Worm (Caenorhabditis elegans) whole organism, young adult: ENCODE results near the gene bath-7.

ENCODE experiments used
- F57A8.1 ChIP-seq: fragments of 200-800 bp; sonication (Bioruptor generic); optimal IDR thresholded peaks from 2 replicates; lab custom pipeline; 2018; ENCODE audit warnings: mild to moderate bottlenecking, missing genetic modification characterization, moderate library complexity, missing compliant biosample characterization
- F57C9.4 ChIP-seq: sonication (generic microtip); optimal IDR thresholded peaks from 2 replicates; lab custom pipeline; 2017; ENCODE audit warnings: mild to moderate bottlenecking, missing genetic modification characterization, missing compliant biosample characterization
- ama-1 ChIP-seq, 3 experiments: fragments of 150-350 bp in 1 of 3; sonication (generic microtip) in 2 of 3; optimal IDR thresholded peaks; 2 replicates each; lab custom pipeline; 2014 to 2018; ENCODE audit warnings: missing biosample characterization in 2 of 3, missing genetic modification characterization in 2 of 3, missing genetic modification reagents in 2 of 3
- attf-3 ChIP-seq: fragments of 200-800 bp; sonication (Bioruptor generic); conservative IDR thresholded peaks from 2 replicates; pipeline ENCODE4 v1.3.6; 2022; ENCODE audit warnings: missing genetic modification reagents, missing genetic modification characterization, missing compliant biosample characterization
- ceh-27 ChIP-seq: fragments of 200-800 bp; sonication (Bioruptor generic); optimal IDR thresholded peaks from 2 replicates; lab custom pipeline; 2018; ENCODE audit warnings: mild to moderate bottlenecking, missing genetic modification characterization, moderate library complexity, missing compliant biosample characterization
- lin-26 ChIP-seq: fragments of 200-800 bp; sonication (Bioruptor generic); IDR thresholded peaks from 2 replicates; pipeline ENCODE4 v1.3.6; 2022; ENCODE audit warnings: missing genetic modification reagents, missing genetic modification characterization, missing compliant biosample characterization
- nfya-2 ChIP-seq: fragments of 200-800 bp; sonication (Bioruptor generic); IDR thresholded peaks from 2 replicates; pipeline ENCODE4 v1.3.6; 2022; ENCODE audit warnings: missing genetic modification reagents, missing genetic modification characterization, missing compliant biosample characterization
- nhr-120 ChIP-seq: fragments of 200-800 bp; sonication (Bioruptor generic); IDR thresholded peaks from 2 replicates; pipeline ENCODE4 v1.3.6; 2022; ENCODE audit warnings: missing genetic modification characterization, missing compliant biosample characterization
- nhr-27 ChIP-seq: fragments of 200-800 bp; sonication (Bioruptor generic); optimal IDR thresholded peaks from 2 replicates; lab custom pipeline; 2018; ENCODE audit warnings: mild to moderate bottlenecking, missing genetic modification characterization, moderate library complexity, missing compliant biosample characterization
- snpc-1.1 ChIP-seq: sonication (generic microtip); optimal IDR thresholded peaks from 2 replicates; lab custom pipeline; 2017; ENCODE audit warnings: missing genetic modification characterization, mild to moderate bottlenecking, missing compliant biosample characterization, antibody characterized with exemption, moderate library complexity, missing genotype, missing genetic modification reagents; ENCODE audit not compliant: insufficient read depth

DNA sequence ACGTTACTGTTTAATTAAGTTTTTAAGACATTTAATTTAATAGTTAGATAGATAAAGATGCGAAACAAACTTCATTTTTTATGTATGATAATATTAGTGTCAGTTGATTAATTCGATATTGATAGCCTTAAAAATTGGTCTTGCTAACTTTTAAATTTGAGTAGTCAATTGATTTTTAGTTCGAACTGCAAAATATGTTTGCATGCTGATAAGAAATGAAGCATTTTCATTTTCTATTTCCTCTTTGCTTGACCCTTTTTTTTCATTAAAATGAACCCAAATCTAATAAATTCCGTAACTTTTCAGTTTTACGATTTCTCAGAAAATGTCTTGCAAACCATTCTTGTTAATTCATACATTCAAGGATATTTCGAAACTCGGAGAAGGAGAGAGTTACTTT is 15.8 kb downstream of the bath-7 start, which contains the start of gene math-22:
- TF ChIP-seq nhr-27 (tag; lab: Kevin White, UChicago) (no peak), F57C9.4 (no peak), ceh-27 (GFP tag; lab: Kevin White, UChicago) (no peak), nhr-120 (GFP tag; lab: Robert Waterston, UW) (no peak), F57A8.1 (no peak), ama-1 (optimal IDR thresholded peaks at IDR 0.05; lab: Kevin White, UChicago) (no peak), ama-1 (GFP tag; optimal IDR thresholded peaks at IDR 0.05; lab: Kevin White, UChicago) (no peak), nfya-2 (no peak), lin-26 (GFP tag; lab: Robert Waterston, UW) (no peak), snpc-1.1 (tag; lab: Kevin White, UChicago) (no peak), attf-3 (no peak)
